Worm (Caenorhabditis elegans): ENCODE results near the gene byn-1.

byn-1 gene

ce11 chrIII:6947896-6948295 lies 16.1 kb downstream of the byn-1 start:
- TF ChIP-seq lin-35 (GFP tag; optimal IDR thresholded peaks at IDR 0.05) (peak in 1 of 2 experiments; percentile 15), snpc-4 (tag; optimal IDR thresholded peaks at IDR 0.05) (no peak), nhr-20 (tag; optimal IDR thresholded peaks at IDR 0.05) (no peak), ceh-90 (tag; optimal IDR thresholded peaks at IDR 0.05) (no peak), lsy-2 (tag; optimal IDR thresholded peaks at IDR 0.05) (peak in 1 of 2 experiments; percentile 3), blmp-1 (tag; optimal IDR thresholded peaks at IDR 0.05) (peak; percentile 52), mep-1 (tag; optimal IDR thresholded peaks at IDR 0.05) (peak; percentile 21), lin-14 (GFP tag; optimal IDR thresholded peaks at IDR 0.05) (peak; percentile 44), fkh-4 (tag; optimal IDR thresholded peaks at IDR 0.05; ENCODE audit: borderline replicate concordance) (no peak)

DNA sequence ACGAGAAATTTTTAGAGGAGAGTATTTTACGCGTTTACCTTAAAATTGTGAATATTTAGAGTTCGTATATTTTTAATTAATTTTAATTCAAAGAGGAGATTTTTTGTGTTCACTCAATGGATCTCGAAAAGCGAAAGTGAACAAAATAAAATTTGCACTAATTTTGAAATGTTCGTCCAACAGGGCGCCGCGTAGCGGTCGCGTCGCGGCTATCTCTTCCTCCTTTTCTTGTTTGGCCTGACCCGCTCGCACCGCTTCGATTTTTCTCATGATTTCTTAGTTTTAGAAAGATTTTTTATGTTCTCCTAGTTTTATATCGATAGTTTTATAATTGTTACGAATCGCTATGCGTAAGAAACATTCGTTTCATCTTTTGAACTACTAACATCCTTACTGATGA lies 19.6 kb downstream of the byn-1 start:
- TF ChIP-seq unc-62 (GFP tag; optimal IDR thresholded peaks at IDR 0.05) (no peak), C34B4.2 (tag; optimal IDR thresholded peaks at IDR 0.05) (no peak), ztf-11 (tag; optimal IDR thresholded peaks at IDR 0.05) (no peak), hlh-17 (GFP tag; optimal IDR thresholded peaks at IDR 0.05; ENCODE audit: borderline replicate concordance) (no peak), blmp-1 (tag; optimal IDR thresholded peaks at IDR 0.05) (peak; percentile 90), nhr-47 (tag; optimal IDR thresholded peaks at IDR 0.05) (no peak), nhr-85 (tag) (no peak), elt-2 (tag; optimal IDR thresholded peaks at IDR 0.05) (no peak), ceh-63 (GFP tag; optimal IDR thresholded peaks at IDR 0.05) (no peak), lin-14 (GFP tag; optimal IDR thresholded peaks at IDR 0.05) (peak; percentile 54), ama-1 (optimal IDR thresholded peaks at IDR 0.05) (no peak), hpl-2 (GFP tag; optimal IDR thresholded peaks at IDR 0.05) (no peak), nhr-237 (tag; optimal IDR thresholded peaks at IDR 0.05) (no peak), isw-1 (GFP tag; IDR thresholded peaks at IDR 0.05) (no peak), unc-98 (GFP tag; IDR thresholded peaks at IDR 0.05) (no peak), fkh-8 (tag; optimal IDR thresholded peaks at IDR 0.05) (no peak), efl-1 (optimal IDR thresholded peaks at IDR 0.05) (peak in 1 of 2 experiments; percentile 25), efl-1 (GFP tag; optimal IDR thresholded peaks at IDR 0.05 in 1 of 2) (peak; percentile 11 to 48), swsn-7 (tag; optimal IDR thresholded peaks at IDR 0.05) (no peak), fkh-4 (tag; optimal IDR thresholded peaks at IDR 0.05; ENCODE audit: borderline replicate concordance) (no peak), nhr-71 (tag; optimal IDR thresholded peaks at IDR 0.05) (no peak), ceh-82 (tag; optimal IDR thresholded peaks at IDR 0.05) (no peak), unc-86 (tag; optimal IDR thresholded peaks at IDR 0.05) (no peak), nhr-11 (tag; optimal IDR thresholded peaks at IDR 0.05) (no peak), mdl-1 (tag; optimal IDR thresholded peaks at IDR 0.05) (no peak), mef-2 (tag; optimal IDR thresholded peaks at IDR 0.05) (no peak), rnt-1 (tag; optimal IDR thresholded peaks at IDR 0.05) (no peak), dpl-1 (GFP tag; optimal IDR thresholded peaks at IDR 0.05) (peak in 1 of 3 experiments; percentile 37), nhr-90 (tag; optimal IDR thresholded peaks at IDR 0.05; ENCODE audit: poor library complexity) (no peak), nhr-77 (tag; optimal IDR thresholded peaks at IDR 0.05) (no peak), lin-39 (tag; optimal IDR thresholded peaks at IDR 0.05) (no peak), C16A3.4 (tag; optimal IDR thresholded peaks at IDR 0.05) (no peak), F16B12.6 (tag; optimal IDR thresholded peaks at IDR 0.05) (no peak), jun-1 (tag; optimal IDR thresholded peaks at IDR 0.05) (no peak), aly-2 (tag; optimal IDR thresholded peaks at IDR 0.05) (no peak), skn-1 (tag; optimal IDR thresholded peaks at IDR 0.05) (no peak), fkh-10 (GFP tag; optimal IDR thresholded peaks at IDR 0.05) (no peak), lin-15B (tag; optimal IDR thresholded peaks at IDR 0.05) (peak; percentile 1), snpc-4 (tag; optimal IDR thresholded peaks at IDR 0.05) (no peak), ceh-88 (GFP tag; IDR thresholded peaks at IDR 0.05) (no peak), fos-1 (tag; optimal IDR thresholded peaks at IDR 0.05) (no peak), grh-1 (GFP tag; IDR thresholded peaks at IDR 0.05) (no peak), tlp-1 (tag; optimal IDR thresholded peaks at IDR 0.05) (no peak), tbx-2 (tag; optimal IDR thresholded peaks at IDR 0.05) (no peak), ztf-4 (tag; optimal IDR thresholded peaks at IDR 0.05) (no peak), egl-13 (tag; optimal IDR thresholded peaks at IDR 0.05) (no peak), egl-27 (tag; optimal IDR thresholded peaks at IDR 0.05) (no peak)

Data from whole organism, L1 larva.